Fruit fly (Drosophila melanogaster) whole organism, embryonic: ENCODE results near the gene Rai1.

Experiments used
- Awh ChIP-seq: fragments of 200-800 bp; sonication (Bioruptor generic); IDR thresholded peaks from 2 replicates; pipeline ENCODE4, ENCODE4 v1.3.6; 2022; ENCODE audit warnings: missing biosample characterization, missing genetic modification characterization
- CG10209 ChIP-seq: fragments of 200-800 bp; sonication (Bioruptor generic); optimal IDR thresholded peaks from 3 replicates; lab custom pipeline; 2017; ENCODE audit warnings: missing biosample characterization, mild to moderate bottlenecking, missing genetic modification characterization, missing genetic modification reagents
- CG10267 ChIP-seq: fragments of 200-800 bp; sonication (Bioruptor generic); optimal IDR thresholded peaks from 2 replicates; lab custom pipeline; 2018; ENCODE audit warnings: missing biosample characterization, mild to moderate bottlenecking, missing genetic modification characterization, moderate library complexity
- CG10366 ChIP-seq: fragments of 200-800 bp; sonication (Bioruptor generic); IDR thresholded peaks from 2 replicates; pipeline ENCODE4 v1.3.6; 2022; ENCODE audit warnings: missing biosample characterization, missing genetic modification characterization
- CG10959 ChIP-seq: fragments of 200-800 bp; sonication (Bioruptor generic); IDR thresholded peaks from 2 replicates; pipeline ENCODE4 v1.3.6; 2022; ENCODE audit warnings: missing biosample characterization, missing genetic modification characterization
- CG11696 ChIP-seq: fragments of 200-800 bp; sonication (Bioruptor generic); IDR thresholded peaks from 2 replicates; pipeline ENCODE4 v1.3.6; 2022; ENCODE audit warnings: missing biosample characterization, missing genetic modification characterization
- CG12104 ChIP-seq: fragments of 200-800 bp; sonication (Bioruptor generic); optimal IDR thresholded peaks from 3 replicates; lab custom pipeline; 2016; ENCODE audit warnings: missing biosample characterization, missing genetic modification characterization
- CG1233 ChIP-seq: fragments of 200-800 bp; sonication (Bioruptor generic); optimal IDR thresholded peaks from 4 replicates; lab custom pipeline; 2018; ENCODE audit warnings: missing biosample characterization, mild to moderate bottlenecking, missing genetic modification characterization
- CG14441 ChIP-seq: fragments of 200-800 bp; sonication (Bioruptor generic); IDR thresholded peaks from 2 replicates; pipeline ENCODE4 v1.3.6; 2022; ENCODE audit warnings: missing biosample characterization, missing genetic modification characterization
- CG16779 ChIP-seq: fragments of 200-800 bp; sonication (Bioruptor generic); IDR thresholded peaks from 2 replicates; pipeline ENCODE4 v1.3.6; 2022; ENCODE audit warnings: missing biosample characterization, missing genetic modification characterization
- CG2678 ChIP-seq: fragments of 200-800 bp; sonication (Bioruptor generic); optimal IDR thresholded peaks from 3 replicates; lab custom pipeline; 2019; ENCODE audit warnings: missing biosample characterization, mild to moderate bottlenecking, missing genetic modification characterization, moderate library complexity
- CG2875 ChIP-seq: fragments of 200-800 bp; sonication (Bioruptor generic); optimal IDR thresholded peaks from 2 replicates; lab custom pipeline; 2017; ENCODE audit warnings: missing biosample characterization, mild to moderate bottlenecking, missing genetic modification characterization, missing genetic modification reagents
- CG33557 ChIP-seq: fragments of 200-800 bp; sonication (Bioruptor generic); optimal IDR thresholded peaks from 2 replicates; lab custom pipeline; 2019; ENCODE audit warnings: missing biosample characterization, mild to moderate bottlenecking, missing genetic modification characterization, moderate library complexity
- CG3407 ChIP-seq: fragments of 200-800 bp; sonication (Bioruptor generic); optimal IDR thresholded peaks from 2 replicates; lab custom pipeline; 2018; ENCODE audit warnings: missing biosample characterization, mild to moderate bottlenecking, missing genetic modification characterization
- CG34376 ChIP-seq: fragments of 200-800 bp; sonication (Bioruptor generic); optimal IDR thresholded peaks from 2 replicates; lab custom pipeline; 2018; ENCODE audit warnings: missing biosample characterization, mild to moderate bottlenecking, missing genetic modification characterization
- CG3726 ChIP-seq: fragments of 200-800 bp; sonication (Bioruptor generic); IDR thresholded peaks from 3 replicates; pipeline ENCODE4, ENCODE4 v1.3.6; 2022; ENCODE audit warnings: missing biosample characterization, missing genetic modification characterization
- CG4820 ChIP-seq: fragments of 200-800 bp; sonication (Bioruptor generic); optimal IDR thresholded peaks from 3 replicates; lab custom pipeline; 2016; ENCODE audit warnings: missing biosample characterization, missing genetic modification characterization
- CG6254 ChIP-seq: fragments of 200-800 bp; sonication (Bioruptor generic); optimal IDR thresholded peaks from 3 replicates; lab custom pipeline; 2017; ENCODE audit warnings: mild to moderate bottlenecking, missing biosample characterization, missing genetic modification reagents, missing genetic modification characterization
- CG6689 ChIP-seq: fragments of 200-800 bp; sonication (Bioruptor generic); IDR thresholded peaks from 2 replicates; pipeline ENCODE4 v1.3.6; 2022; ENCODE audit warnings: missing biosample characterization, missing genetic modification characterization
- CG8290 ChIP-seq, 3 experiments: fragments of 200-800 bp; sonication (Bioruptor generic); optimal IDR thresholded peaks; 2 replicates each; lab custom pipeline; 2016 to 2019; ENCODE audit warnings: missing biosample characterization in 3 of 3, missing genetic modification characterization in 3 of 3, mild to moderate bottlenecking in 2 of 3, moderate library complexity in 1 of 3
- CG9797 ChIP-seq: fragments of 200-800 bp; sonication (Bioruptor generic); optimal IDR thresholded peaks from 3 replicates; lab custom pipeline; 2018; ENCODE audit warnings: missing biosample characterization, mild to moderate bottlenecking, missing genetic modification characterization
- Doc2 ChIP-seq: fragments of 200-800 bp; sonication (Bioruptor generic); IDR thresholded peaks from 2 replicates; pipeline ENCODE4 v1.3.6; 2022; ENCODE audit warnings: missing biosample characterization, missing genetic modification characterization
- Fer3 ChIP-seq: fragments of 200-800 bp; sonication (Bioruptor generic); optimal IDR thresholded peaks from 2 replicates; lab custom pipeline; 2018; ENCODE audit warnings: missing biosample characterization, mild to moderate bottlenecking, missing genetic modification characterization, moderate library complexity
- MESR4 ChIP-seq: fragments of 200-800 bp; sonication (Bioruptor generic); optimal IDR thresholded peaks from 2 replicates; lab custom pipeline; 2018; ENCODE audit warnings: missing biosample characterization, mild to moderate bottlenecking, missing genetic modification characterization, moderate library complexity
- Max ChIP-seq: fragments of 200-800 bp; sonication (Bioruptor generic); optimal IDR thresholded peaks from 2 replicates; lab custom pipeline; 2016; ENCODE audit warnings: missing biosample characterization, mild to moderate bottlenecking, missing genetic modification characterization
- Nf-YC ChIP-seq: fragments of 200-800 bp; optimal IDR thresholded peaks from 3 replicates; lab custom pipeline; 2019; ENCODE audit warnings: missing biosample characterization, mild to moderate bottlenecking, missing genetic modification characterization, moderate library complexity
- Trl ChIP-seq, 3 experiments: fragments of >200 bp in 2 of 3; fragments of 200-800 bp in 1 of 3; sonication (Bioruptor generic) in 1 of 3; optimal IDR thresholded peaks; 2 replicates in 1 of 3; 3 replicates in 2 of 3; lab custom pipeline; 2016 to 2017; ENCODE audit warnings: missing biosample characterization in 1 of 3, missing genetic modification characterization in 1 of 3
- YL-1 ChIP-seq: fragments of 200-800 bp; sonication (Bioruptor generic); optimal IDR thresholded peaks from 3 replicates; lab custom pipeline; 2017; ENCODE audit warnings: missing biosample characterization, mild to moderate bottlenecking, missing genetic modification characterization
- ac ChIP-seq: fragments of 200-800 bp; sonication (Bioruptor generic); optimal IDR thresholded peaks from 3 replicates; lab custom pipeline; 2017; ENCODE audit warnings: missing biosample characterization, mild to moderate bottlenecking, missing genetic modification characterization
- ato ChIP-seq: fragments of 200-800 bp; sonication (Bioruptor generic); IDR thresholded peaks from 2 replicates; pipeline ENCODE4 v1.3.6; 2022; ENCODE audit warnings: missing biosample characterization, missing genetic modification characterization; ENCODE audit not compliant: partially characterized antibody
- bcd ChIP-seq: fragments of 200-800 bp; sonication (Bioruptor generic); optimal IDR thresholded peaks from 2 replicates; lab custom pipeline; 2017; ENCODE audit warnings: missing biosample characterization, mild to moderate bottlenecking, missing genetic modification characterization
- chif ChIP-seq, 2 experiments: fragments of 200-800 bp; sonication (Bioruptor generic); optimal IDR thresholded peaks; 3 replicates each; lab custom pipeline; 2016; ENCODE audit warnings: missing biosample characterization in 2 of 2, missing genetic modification characterization in 2 of 2
- crol ChIP-seq: fragments of 200-800 bp; sonication (Bioruptor generic); IDR thresholded peaks from 2 replicates; pipeline ENCODE4 v1.3.6; 2022; ENCODE audit warnings: missing biosample characterization, missing genetic modification characterization
- dan ChIP-seq: fragments of 200-800 bp; sonication (Bioruptor generic); IDR thresholded peaks from 2 replicates; pipeline ENCODE4 v1.3.6; 2022; ENCODE audit warnings: missing biosample characterization, missing genetic modification characterization
- dati ChIP-seq: fragments of 200-800 bp; sonication (Bioruptor generic); IDR thresholded peaks from 2 replicates; pipeline ENCODE4 v1.3.6; 2022; ENCODE audit warnings: missing biosample characterization, missing genetic modification characterization
- dmrt99B ChIP-seq: fragments of 200-800 bp; sonication (Bioruptor generic); optimal IDR thresholded peaks from 2 replicates; lab custom pipeline; 2018; ENCODE audit warnings: missing biosample characterization, mild to moderate bottlenecking, missing genetic modification characterization, moderate library complexity
- eve ChIP-seq, 2 experiments: fragments of >200 bp; optimal IDR thresholded peaks; 2 replicates each; lab custom pipeline; 2017; ENCODE audit warnings: missing biosample characterization in 2 of 2, missing genetic modification characterization in 2 of 2
- exex ChIP-seq: fragments of 200-800 bp; sonication (Bioruptor generic); optimal IDR thresholded peaks from 4 replicates; lab custom pipeline; 2018; ENCODE audit warnings: missing biosample characterization, mild to moderate bottlenecking, missing genetic modification characterization, moderate library complexity
- fd96Cb ChIP-seq: fragments of 200-800 bp; sonication (Bioruptor generic); optimal IDR thresholded peaks from 2 replicates; lab custom pipeline; 2018; ENCODE audit warnings: missing biosample characterization, mild to moderate bottlenecking, missing genetic modification characterization, moderate library complexity
- gcm2 ChIP-seq: fragments of 200-800 bp; sonication (Bioruptor generic); optimal IDR thresholded peaks from 2 replicates; lab custom pipeline; 2016; ENCODE audit warnings: missing biosample characterization, missing genetic modification characterization
- gt ChIP-seq: fragments of 200-800 bp; sonication (Bioruptor generic); IDR thresholded peaks from 2 replicates; pipeline ENCODE4 v1.3.6; 2022; ENCODE audit warnings: missing biosample characterization, missing genetic modification characterization
- jumu ChIP-seq: fragments of 200-800 bp; sonication (Bioruptor generic); optimal IDR thresholded peaks from 3 replicates; lab custom pipeline; 2016; ENCODE audit warnings: missing biosample characterization, missing genetic modification characterization
- klu ChIP-seq: fragments of 200-800 bp; sonication (Bioruptor generic); IDR thresholded peaks from 2 replicates; pipeline ENCODE4 v1.3.6; 2022; ENCODE audit warnings: missing biosample characterization, missing genetic modification characterization
- mld ChIP-seq: fragments of 200-800 bp; sonication (Bioruptor generic); IDR thresholded peaks from 3 replicates; pipeline ENCODE4 v1.3.6; 2022; ENCODE audit warnings: missing biosample characterization, missing genetic modification characterization; ENCODE audit not compliant: partially characterized antibody
- pfk ChIP-seq: fragments of 200-800 bp; sonication (Bioruptor generic); optimal IDR thresholded peaks from 2 replicates; lab custom pipeline; 2018; ENCODE audit warnings: missing biosample characterization, mild to moderate bottlenecking, missing genetic modification characterization, moderate library complexity
- schlank ChIP-seq: fragments of 200-800 bp; sonication (Bioruptor generic); optimal IDR thresholded peaks from 2 replicates; lab custom pipeline; 2018; ENCODE audit warnings: missing biosample characterization, mild to moderate bottlenecking, missing genetic modification characterization
- tap ChIP-seq: fragments of 200-800 bp; optimal IDR thresholded peaks from 3 replicates; lab custom pipeline; 2019; ENCODE audit warnings: missing biosample characterization, mild to moderate bottlenecking, missing genetic modification characterization, moderate library complexity
- vfl ChIP-seq: fragments of 200-800 bp; sonication (Bioruptor generic); optimal IDR thresholded peaks from 2 replicates; lab custom pipeline; 2016; ENCODE audit warnings: missing biosample characterization, missing genetic modification characterization
- wek ChIP-seq: fragments of 200-800 bp; sonication (Bioruptor generic); optimal IDR thresholded peaks from 3 replicates; lab custom pipeline; 2018; ENCODE audit warnings: missing biosample characterization, mild to moderate bottlenecking, missing genetic modification characterization, moderate library complexity
- z ChIP-seq: fragments of 200-800 bp; sonication (Bioruptor generic); IDR thresholded peaks from 3 replicates; pipeline ENCODE4 v1.3.6; 2022; ENCODE audit warnings: missing biosample characterization, missing genetic modification characterization
- zfh2 ChIP-seq: fragments of 200-800 bp; sonication (Bioruptor generic); optimal IDR thresholded peaks from 2 replicates; lab custom pipeline; 2016; ENCODE audit warnings: missing biosample characterization, missing genetic modification characterization

Gene Rai1

DNA sequence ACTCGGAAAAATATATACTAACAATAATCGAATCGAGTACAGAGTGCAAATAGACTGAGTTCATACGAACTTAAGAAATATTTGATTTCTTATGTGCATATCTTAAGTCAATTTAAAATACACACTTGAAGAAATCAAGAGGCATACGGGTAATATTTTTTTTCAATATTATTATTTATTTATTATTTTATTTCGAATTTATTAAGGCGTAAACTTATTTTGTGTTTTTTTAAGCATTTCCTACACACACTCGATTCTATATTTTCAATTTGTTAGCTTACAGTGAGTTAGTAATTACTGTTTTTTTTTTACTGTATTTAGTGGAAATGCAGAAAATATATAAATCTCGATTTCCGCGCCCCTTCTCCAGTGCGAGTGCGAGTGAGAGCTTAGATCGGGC lies 10.1 kb upstream of the Rai1 start (continued):
- TF ChIP-seq wek (GFP tag; lab: Kevin White, UChicago) (no peak), Trl (optimal IDR thresholded peaks at IDR 0.05; lab: Kevin White, UChicago) (no peak), Trl (GFP tag; optimal IDR thresholded peaks at IDR 0.05; lab: Kevin White, UChicago) (no peak), CG10267 (peak; percentile 14), CG3726 (GFP tag; lab: Robert Waterston, UW) (no peak), jumu (GFP tag; lab: Kevin White, UChicago) (no peak), vfl (GFP tag; lab: Kevin White, UChicago) (no peak), MESR4 (no peak), CG34376 (GFP tag; lab: Kevin White, UChicago) (no peak), fd96Cb (tag; lab: Kevin White, UChicago) (peak; percentile 36), ato (no peak), eve (GFP tag; optimal IDR thresholded peaks at IDR 0.05; lab: Kevin White, UChicago) (no peak), zfh2 (GFP tag; lab: Kevin White, UChicago) (no peak), Fer3 (no peak), dati (GFP tag; lab: Robert Waterston, UW) (no peak), CG6254 (no peak), CG11696 (no peak), crol (GFP tag; lab: Robert Waterston, UW) (no peak), CG16779 (GFP tag; lab: Robert Waterston, UW) (no peak), CG14441 (GFP tag; lab: Robert Waterston, UW) (no peak), CG3407 (no peak), CG2875 (no peak), z (no peak), mld (no peak), tap (peak; percentile 4), exex (tag; lab: Kevin White, UChicago) (no peak), chif (GFP tag; optimal IDR thresholded peaks at IDR 0.05; lab: Kevin White, UChicago) (no peak), CG33557 (no peak), CG6689 (GFP tag; lab: Robert Waterston, UW) (peak; percentile 57), schlank (tag; lab: Kevin White, UChicago) (no peak), gcm2 (GFP tag; lab: Kevin White, UChicago) (no peak), YL-1 (no peak), CG12104 (GFP tag; lab: Kevin White, UChicago) (no peak), CG10366 (GFP tag; lab: Robert Waterston, UW) (peak; percentile 10; the same call in 1 of the 2 replicates), CG4820 (no peak), CG9797 (GFP tag; lab: Kevin White, UChicago) (no peak), CG2678 (tag; lab: Kevin White, UChicago) (peak; percentile 51), bcd (peak; percentile 32), CG1233 (GFP tag; lab: Kevin White, UChicago) (no peak), CG8290 (GFP tag; optimal IDR thresholded peaks at IDR 0.05; lab: Kevin White, UChicago) (no peak), CG8290 (tag; optimal IDR thresholded peaks at IDR 0.05; lab: Kevin White, UChicago) (no peak), Max (GFP tag; lab: Kevin White, UChicago) (no peak), Doc2 (GFP tag; lab: Robert Waterston, UW) (no peak), Awh (GFP tag; lab: Robert Waterston, UW) (0 out of 2 replicates have a peak, but pooled peaks have one; percentile 15), CG10209 (GFP tag; lab: Kevin White, UChicago) (no peak), dan (no peak), pfk (GFP tag; lab: Kevin White, UChicago) (no peak), ac (no peak), CG10959 (no peak), Nf-YC (tag; lab: Kevin White, UChicago) (peak; percentile 8), dmrt99B (tag; lab: Kevin White, UChicago) (peak; percentile 55), klu (GFP tag; lab: Robert Waterston, UW) (no peak), gt (no peak)
